Worm (Caenorhabditis elegans) whole organism, L4/young adult: ENCODE results near the gene nsy-4.

Source experiments
- W03F9.2 ChIP-seq: fragments of 150-350 bp; optimal IDR thresholded peaks from 2 replicates; lab custom pipeline; 2014; ENCODE audit warnings: missing biosample characterization, missing genetic modification characterization
- dao-5 ChIP-seq: sonication (generic microtip); optimal IDR thresholded peaks from 2 replicates; lab custom pipeline; 2016; ENCODE audit warnings: missing genotype, missing genetic modification characterization, moderate library complexity, missing compliant biosample characterization
- him-1 ChIP-seq: sonication (generic microtip); optimal IDR thresholded peaks from 2 replicates; lab custom pipeline; 2016; ENCODE audit warnings: missing genotype, missing genetic modification reagents, missing genetic modification characterization, missing compliant biosample characterization

Gene nsy-4

DNA sequence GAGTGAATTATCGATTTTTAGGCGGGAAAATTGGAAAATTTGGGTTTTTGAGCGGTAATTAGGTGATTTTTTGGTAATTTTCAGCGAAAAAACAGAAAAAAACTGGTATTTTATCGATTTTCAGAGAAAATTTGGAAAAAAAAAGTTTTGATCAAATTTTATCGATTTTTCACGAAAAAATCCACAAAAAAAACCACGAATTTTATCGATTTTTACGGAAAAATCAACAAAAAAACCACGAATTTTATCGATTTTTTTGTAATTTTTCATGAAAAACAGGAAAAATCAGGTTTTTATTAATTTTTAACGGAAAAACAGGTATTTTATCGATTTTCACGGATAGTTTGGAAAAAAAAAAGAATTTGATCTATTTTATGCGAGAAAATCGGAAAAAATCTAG, 8.2 kb upstream of the nsy-4 start:
- no peak for TF ChIP-seq dao-5 (tag; lab: Kevin White, UChicago)
- TF ChIP-seq him-1 (tag; lab: Kevin White, UChicago): no peak
- TF ChIP-seq W03F9.2 (tag; lab: Kevin White, UChicago): no peak

- no peak for TF ChIP-seq dao-5 (tag; lab: Kevin White, UChicago)
- TF ChIP-seq him-1 (tag; lab: Kevin White, UChicago): no peak
- TF ChIP-seq W03F9.2 (tag; lab: Kevin White, UChicago): no peak
Observed at ce11 chrIV:2315545-2315995, 7.5 kb upstream of the nsy-4 start, which contains the start of gene vha-3. Gene vha-3, minus strand, starts transcription at chrIV:2315945.

- TF ChIP-seq dao-5 (tag; lab: Kevin White, UChicago): no peak
- no peak for TF ChIP-seq W03F9.2 (tag; lab: Kevin White, UChicago)
- TF ChIP-seq him-1 (tag; lab: Kevin White, UChicago): no peak
Observed at ce11 chrIV:2316273-2316672, 6.8 kb upstream of the nsy-4 start, which contains the start of gene Y38F2AL.12. Gene Y38F2AL.12, plus strand, starts transcription at chrIV:2316573.

DNA sequence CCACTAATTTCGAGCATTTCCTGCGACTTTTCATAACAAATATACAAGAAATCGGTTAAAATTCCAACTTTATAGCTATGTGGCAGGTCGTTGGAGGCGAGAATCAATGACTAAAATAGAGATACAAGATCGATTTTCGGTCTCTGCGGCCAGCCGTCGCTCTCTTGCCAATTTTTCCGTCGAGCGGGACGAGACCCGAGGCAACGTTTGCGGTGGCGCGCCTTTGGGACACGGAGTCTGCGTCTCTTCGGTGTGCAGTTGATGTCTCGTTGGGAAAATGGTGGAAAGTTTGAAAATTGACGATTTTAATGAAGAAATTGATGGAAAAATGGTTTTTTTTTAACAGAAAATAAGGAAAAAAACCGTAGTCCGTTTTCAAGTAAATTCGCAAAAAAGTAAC, 6.3 kb upstream of the nsy-4 start:
- TF ChIP-seq dao-5 (tag; lab: Kevin White, UChicago): no peak
- TF ChIP-seq him-1 (tag; lab: Kevin White, UChicago): no peak
- no peak for TF ChIP-seq W03F9.2 (tag; lab: Kevin White, UChicago)

DNA sequence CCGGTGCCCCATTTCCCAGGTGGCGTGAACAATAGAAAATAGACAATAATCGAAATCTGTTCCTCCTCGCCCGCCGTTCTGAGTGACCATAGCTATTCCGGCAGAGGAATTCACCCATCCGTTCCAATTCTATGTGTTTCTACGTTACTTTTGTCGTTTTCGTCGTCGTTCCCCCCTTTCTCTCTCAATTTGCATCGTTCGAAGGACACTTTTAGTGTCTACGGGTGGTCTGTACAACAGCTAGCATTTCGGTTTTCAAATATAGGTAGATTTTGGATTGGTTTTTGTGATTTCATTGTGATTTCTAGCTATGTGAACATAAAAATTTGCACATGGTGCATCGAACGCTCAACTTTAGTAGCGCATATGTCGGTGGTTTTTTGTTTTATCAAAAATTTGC, 3.1 kb upstream of the nsy-4 start:
- no peak for TF ChIP-seq dao-5 (tag; lab: Kevin White, UChicago)
- TF ChIP-seq him-1 (tag; lab: Kevin White, UChicago): no peak

- TF ChIP-seq him-1 (tag; lab: Kevin White, UChicago): no peak
- TF ChIP-seq dao-5 (tag; lab: Kevin White, UChicago): no peak
- TF ChIP-seq W03F9.2 (tag; lab: Kevin White, UChicago): no peak
Observed at ce11 chrIV:2321546-2321945, 1.5 kb upstream of the nsy-4 start.

DNA sequence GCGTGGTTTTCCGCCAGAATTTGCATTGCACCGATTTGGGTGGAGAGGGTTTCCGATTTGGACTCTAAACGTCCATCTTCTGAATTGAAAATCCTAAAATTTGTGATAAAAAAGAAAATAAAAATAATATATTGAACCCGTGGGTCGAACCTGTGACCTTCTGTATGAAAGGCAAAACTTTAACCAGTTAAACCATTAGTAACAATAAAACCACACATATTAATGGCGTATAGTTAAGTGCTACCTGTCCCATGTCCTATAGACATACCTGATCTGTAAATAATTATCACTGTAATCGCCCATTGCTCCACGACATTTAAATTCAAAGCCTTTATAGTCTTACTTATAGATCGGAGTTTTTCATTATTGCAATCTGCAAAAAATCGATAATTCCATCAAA, 4.2 kb downstream of the nsy-4 start:
- TF ChIP-seq dao-5 (tag; lab: Kevin White, UChicago): no peak
- TF ChIP-seq W03F9.2 (tag; lab: Kevin White, UChicago): no peak
- no peak for TF ChIP-seq him-1 (tag; lab: Kevin White, UChicago)

DNA sequence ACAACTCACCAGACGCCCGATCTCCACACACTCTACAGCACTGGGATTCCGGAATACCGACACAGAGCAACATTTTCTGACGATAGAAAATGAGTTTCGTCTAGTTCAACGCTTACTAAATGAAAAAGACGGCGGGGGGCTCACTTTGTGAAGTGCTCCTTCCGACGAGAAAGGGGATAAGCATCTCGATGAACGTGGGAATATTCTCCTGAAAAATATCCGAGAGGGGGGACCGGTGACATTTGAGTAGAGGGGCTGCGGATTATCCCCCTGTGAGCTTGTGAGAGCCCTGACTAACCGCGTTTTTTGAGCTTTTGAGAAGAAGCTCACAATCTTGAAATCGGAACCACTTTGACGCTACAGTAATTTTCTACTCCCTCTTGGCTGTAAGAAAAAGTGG, 6.5 kb downstream of the nsy-4 start, which contains the start of gene nhr-236:
Gene nhr-236, minus strand, starts transcription at position 101 of the 400 bp plus-strand sequence.
- TF ChIP-seq W03F9.2 (tag; lab: Kevin White, UChicago) (no peak), him-1 (tag; lab: Kevin White, UChicago) (no peak), dao-5 (tag; lab: Kevin White, UChicago) (no peak)

DNA sequence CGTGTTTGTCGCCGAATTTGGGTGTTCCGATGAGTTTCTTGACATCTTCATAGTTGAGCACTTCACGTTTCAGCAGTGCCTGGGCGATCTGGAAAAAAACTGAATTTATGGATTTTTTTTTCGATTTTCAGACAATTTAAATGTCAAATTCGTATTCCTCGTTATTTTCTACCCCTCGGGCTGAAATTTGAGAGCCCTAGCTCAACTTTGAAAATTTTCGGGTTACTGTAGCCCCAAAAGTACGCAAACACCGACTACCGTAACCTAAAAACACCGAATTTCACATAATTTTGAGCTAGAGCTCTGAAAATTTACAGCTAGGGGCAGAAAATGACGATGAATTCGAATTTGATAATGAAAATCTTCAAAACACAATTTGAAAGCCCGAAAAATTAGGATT, 10.9 kb downstream of the nsy-4 start:
- TF ChIP-seq W03F9.2 (tag; lab: Kevin White, UChicago) (no peak), dao-5 (tag; lab: Kevin White, UChicago) (no peak), him-1 (tag; lab: Kevin White, UChicago) (no peak)

DNA sequence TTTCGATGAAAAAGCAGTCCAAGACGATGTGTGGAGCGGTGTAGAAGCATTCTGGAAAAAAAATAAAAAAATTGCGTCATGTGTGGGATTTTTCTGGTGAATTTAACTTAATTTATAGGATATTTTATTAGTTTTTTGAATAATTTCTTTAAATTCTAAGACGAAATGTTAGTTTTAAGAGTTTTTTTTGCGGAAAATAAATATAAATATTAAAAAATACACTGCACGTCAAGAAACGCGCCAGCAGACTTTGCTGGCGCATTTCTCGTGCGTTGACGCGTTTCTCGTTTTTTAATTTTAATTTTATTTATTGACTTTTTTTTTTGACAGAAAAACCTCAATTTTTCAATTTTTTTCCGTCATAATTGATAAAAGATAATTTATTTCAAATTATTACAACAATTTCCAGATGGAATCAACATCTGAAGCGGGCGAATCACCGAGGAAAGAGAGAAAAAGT, 25.8 kb downstream of the nsy-4 start, which contains the start of the genes ppgn-1 and tftc-1:
Gene ppgn-1, minus strand, starts transcription at position 51 of the 460 bp plus-strand sequence.
Gene tftc-1, plus strand, starts transcription at position 410 of the 460 bp plus-strand sequence.
- TF ChIP-seq W03F9.2 (tag; lab: Kevin White, UChicago): peak; percentile 63
- TF ChIP-seq dao-5 (tag; lab: Kevin White, UChicago): no peak
